Fruit fly (Drosophila melanogaster): ENCODE measurements around the gene ome.

Gene ome

DNA sequence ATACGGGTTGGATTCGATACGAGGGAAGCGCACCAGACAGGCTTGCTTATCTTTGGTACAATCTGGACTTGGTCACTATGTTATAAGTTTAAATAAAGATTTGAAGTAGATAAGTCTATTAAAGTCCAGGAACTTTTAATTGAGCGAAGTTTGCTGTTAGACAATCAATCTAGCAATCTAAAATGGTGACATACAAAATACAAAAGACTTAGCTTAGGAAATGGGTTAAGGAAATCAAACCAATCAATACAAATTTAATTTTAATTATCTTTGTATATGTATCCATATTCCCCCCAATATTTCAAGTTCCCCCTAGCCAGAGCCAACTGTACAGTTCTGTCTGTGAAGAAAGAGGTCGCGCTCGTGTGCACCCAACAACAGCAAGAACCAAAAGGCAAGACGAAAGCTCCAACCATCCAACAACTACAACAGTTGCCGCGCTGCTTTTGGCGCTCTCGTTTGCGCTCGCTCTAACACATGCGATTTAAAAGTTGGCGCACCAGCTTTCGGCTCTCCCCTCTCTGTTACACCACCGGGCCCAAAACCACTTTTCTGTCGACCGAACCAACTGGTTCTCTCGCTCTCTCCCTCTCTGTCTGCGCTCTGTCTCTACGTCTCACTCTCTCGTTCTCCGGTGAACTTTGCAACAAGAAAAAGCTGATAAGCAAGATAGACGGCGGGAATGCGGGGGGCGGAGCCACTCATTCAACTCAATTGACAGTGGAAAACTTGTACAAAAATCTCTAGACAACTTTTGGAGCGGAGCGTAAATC lies 83.5 kb downstream of the ome start (continued):
- TF ChIP-seq chinmo (GFP tag; IDR thresholded peaks at IDR 0.05; ENCODE audit: partially characterized antibody) = peak; percentile 98; the same call in 3 of the 4 replicates
- no peak for TF ChIP-seq CG17612 (GFP tag; IDR thresholded peaks at IDR 0.05)
- no peak for TF ChIP-seq MESR4 (GFP tag; optimal IDR thresholded peaks at IDR 0.05)
- TF ChIP-seq Gsc (GFP tag; IDR thresholded peaks at IDR 0.05) = no peak
- peak; percentile 66 for TF ChIP-seq chn (GFP tag; optimal IDR thresholded peaks at IDR 0.05)
- peak; percentile 94 for TF ChIP-seq dysf (GFP tag; IDR thresholded peaks at IDR 0.05)
- TF ChIP-seq BtbVII (GFP tag; optimal IDR thresholded peaks at IDR 0.05) = peak; percentile 80
- peak; percentile 39 for TF ChIP-seq sna (GFP tag; IDR thresholded peaks at IDR 0.05; ENCODE audit: partially characterized antibody)
- TF ChIP-seq Aef1 (GFP tag; IDR thresholded peaks at IDR 0.05) = peak; percentile 83
- peak; percentile 85 for TF ChIP-seq HHEX (GFP tag; optimal IDR thresholded peaks at IDR 0.05)
- peak; percentile 64; the same call in 1 of the 2 replicates for TF ChIP-seq CG5953 (GFP tag; IDR thresholded peaks at IDR 0.05)
- no peak for TF ChIP-seq Hey (tag; optimal IDR thresholded peaks at IDR 0.05)
- TF ChIP-seq CG3281 (GFP tag; optimal IDR thresholded peaks at IDR 0.05) = peak; percentile 95
- TF ChIP-seq CG42726 (GFP tag; IDR thresholded peaks at IDR 0.05; ENCODE audit: partially characterized antibody) = peak; percentile 10; the same call in 1 of the 2 replicates
- peak; percentile 78 for TF ChIP-seq CG14441 (GFP tag; IDR thresholded peaks at IDR 0.05)
- TF ChIP-seq CG31388 (GFP tag; optimal IDR thresholded peaks at IDR 0.05) = peak; percentile 77
- TF ChIP-seq chif (GFP tag; optimal IDR thresholded peaks at IDR 0.05) = peak; percentile 36 to 75
- TF ChIP-seq CG18262 (tag; optimal IDR thresholded peaks at IDR 0.05) = peak; percentile 87
- no peak for TF ChIP-seq C15 (GFP tag; IDR thresholded peaks at IDR 0.05)
- TF ChIP-seq NFAT (GFP tag; IDR thresholded peaks at IDR 0.05) = peak; percentile 39; the same call in 1 of the 2 replicates
- TF ChIP-seq ERR (GFP tag; optimal IDR thresholded peaks at IDR 0.05) = no peak
- peak; percentile 74 for TF ChIP-seq gcm (GFP tag; optimal IDR thresholded peaks at IDR 0.05)
- TF ChIP-seq pnt (GFP tag; optimal IDR thresholded peaks at IDR 0.05) = peak; percentile 68
- 0 out of 2 replicates have a peak, but pooled peaks have one; percentile 20 for TF ChIP-seq ato (GFP tag; IDR thresholded peaks at IDR 0.05; ENCODE audit: partially characterized antibody)
- no peak for TF ChIP-seq eve (GFP tag; optimal IDR thresholded peaks at IDR 0.05)
- peak; percentile 86 for TF ChIP-seq CG4328 (GFP tag; optimal IDR thresholded peaks at IDR 0.05)
- TF ChIP-seq pros (GFP tag; optimal IDR thresholded peaks at IDR 0.05) = peak; percentile 82
- TF ChIP-seq oc (tag; optimal IDR thresholded peaks at IDR 0.05) = peak; percentile 0
- peak; percentile 69 for TF ChIP-seq Atf-2 (GFP tag; optimal IDR thresholded peaks at IDR 0.05)
- TF ChIP-seq lola (GFP tag; optimal IDR thresholded peaks at IDR 0.05) = peak in 1 of 3 experiments; percentile 72
- peak; percentile 66 for TF ChIP-seq kay (GFP tag; optimal IDR thresholded peaks at IDR 0.05)
- TF ChIP-seq CG15696 (tag; optimal IDR thresholded peaks at IDR 0.05) = peak; percentile 56
- TF ChIP-seq Gug (GFP tag; IDR thresholded peaks at IDR 0.05) = peak; percentile 84; the same call in 3 of the 4 replicates
- TF ChIP-seq en (GFP tag; optimal IDR thresholded peaks at IDR 0.05) = no peak
- peak; percentile 22 for TF ChIP-seq Ets97D (GFP tag; optimal IDR thresholded peaks at IDR 0.05)
- peak; percentile 97 for TF ChIP-seq CG10321 (GFP tag; IDR thresholded peaks at IDR 0.05)
- TF ChIP-seq scrt (GFP tag; optimal IDR thresholded peaks at IDR 0.05) = peak; percentile 53
- TF ChIP-seq pb (GFP tag; optimal IDR thresholded peaks at IDR 0.05) = no peak
- TF ChIP-seq Hr39 (optimal IDR thresholded peaks at IDR 0.05) = no peak
- peak; percentile 36; the same call in 1 of the 2 replicates for TF ChIP-seq ro (GFP tag; IDR thresholded peaks at IDR 0.05)
- TF ChIP-seq Doc3 (GFP tag; IDR thresholded peaks at IDR 0.05; ENCODE audit: partially characterized antibody) = no peak; the same call in 2 of the 3 replicates
- TF ChIP-seq salm (tag; optimal IDR thresholded peaks at IDR 0.05) = peak; percentile 67
- TF ChIP-seq CG34376 (GFP tag; optimal IDR thresholded peaks at IDR 0.05) = peak; percentile 15
- peak; percentile 78 for TF ChIP-seq CG4404 (GFP tag; IDR thresholded peaks at IDR 0.05)
- TF ChIP-seq sug (tag; optimal IDR thresholded peaks at IDR 0.05) = peak; percentile 62
- no peak for TF ChIP-seq hb (GFP tag; IDR thresholded peaks at IDR 0.05; ENCODE audit: partially characterized antibody)

Measured in whole organism, embryonic.